Worm (Caenorhabditis elegans) whole organism, late embryonic: ENCODE results near the gene srbc-37.

Source experiments
- F13H6.1 ChIP-seq: sonication (generic microtip); optimal IDR thresholded peaks from 2 replicates; lab custom pipeline; 2016; ENCODE audit warnings: missing genetic modification characterization, missing compliant biosample characterization
- ceh-30 ChIP-seq: fragments of 150-350 bp; optimal IDR thresholded peaks from 2 replicates; lab custom pipeline; 2014; ENCODE audit warnings: missing biosample characterization, missing genetic modification characterization
- ceh-31 ChIP-seq: sonication (generic microtip); optimal IDR thresholded peaks from 2 replicates; lab custom pipeline; 2016; ENCODE audit warnings: missing genetic modification characterization, missing compliant biosample characterization
- ceh-45 ChIP-seq: fragments of 200-800 bp; sonication (Bioruptor generic); IDR thresholded peaks from 2 replicates; pipeline ENCODE4 v1.3.6; 2022; ENCODE audit warnings: missing genetic modification reagents, missing genetic modification characterization, missing compliant biosample characterization
- fkh-6 ChIP-seq: sonication (generic microtip); optimal IDR thresholded peaks from 2 replicates; lab custom pipeline; 2016; ENCODE audit warnings: missing genetic modification characterization, missing compliant biosample characterization
- hlh-30 ChIP-seq: sonication (generic microtip); optimal IDR thresholded peaks from 2 replicates; lab custom pipeline; 2017; ENCODE audit warnings: antibody characterized with exemption, missing genetic modification characterization, missing compliant biosample characterization; ENCODE audit not compliant: insufficient read depth
- hlh-8 ChIP-seq: sonication (generic microtip); optimal IDR thresholded peaks from 2 replicates; lab custom pipeline; 2016; ENCODE audit warnings: missing genotype, missing genetic modification characterization, missing compliant biosample characterization
- madf-2 ChIP-seq: sonication (generic microtip); optimal IDR thresholded peaks from 2 replicates; lab custom pipeline; 2017; ENCODE audit warnings: missing genetic modification characterization, missing compliant biosample characterization
- odd-2 ChIP-seq: sonication (generic microtip); optimal IDR thresholded peaks from 2 replicates; lab custom pipeline; 2017; ENCODE audit warnings: antibody characterized with exemption, mild to moderate bottlenecking, missing genetic modification characterization, missing compliant biosample characterization
- pqm-1 ChIP-seq: sonication (generic microtip); optimal IDR thresholded peaks from 2 replicates; lab custom pipeline; 2016; ENCODE audit warnings: missing genetic modification characterization, missing compliant biosample characterization
- ttx-3 ChIP-seq: sonication (generic microtip); optimal IDR thresholded peaks from 2 replicates; lab custom pipeline; 2016; ENCODE audit warnings: missing genetic modification reagents, missing genetic modification characterization, missing compliant biosample characterization
- unc-55 ChIP-seq: sonication (generic microtip); optimal IDR thresholded peaks from 2 replicates; lab custom pipeline; 2017; ENCODE audit warnings: missing biosample characterization, missing genetic modification reagents, missing genetic modification characterization

- TF ChIP-seq unc-55 (no peak), fkh-6 (no peak), madf-2 (tag; lab: Kevin White, UChicago) (no peak), ceh-30 (tag; lab: Kevin White, UChicago) (no peak), F13H6.1 (tag; lab: Kevin White, UChicago) (no peak), ceh-31 (tag; lab: Kevin White, UChicago) (no peak), pqm-1 (tag; lab: Kevin White, UChicago) (no peak), hlh-8 (tag; lab: Kevin White, UChicago) (no peak), ttx-3 (tag; lab: Kevin White, UChicago) (no peak), hlh-30 (tag; lab: Kevin White, UChicago) (peak; percentile 7), odd-2 (tag; lab: Kevin White, UChicago) (no peak), ceh-45 (no peak)
Measured at ce11 chrV:730216-730615, 27.9 kb downstream of the srbc-37 start.
